Worm (Caenorhabditis elegans) whole organism, L4 larva: ENCODE measurements around the gene ctsa-3.1.

Experiments used
- F44E2.7 ChIP-seq: fragments of 200-800 bp; sonication (Bioruptor generic); IDR thresholded peaks from 2 replicates; pipeline ENCODE4 v2.1.2; 2022; ENCODE audit warnings: missing genetic modification characterization, missing compliant biosample characterization
- ZK337.2 ChIP-seq: fragments of 200-800 bp; sonication (Bioruptor generic); IDR thresholded peaks from 2 replicates; pipeline ENCODE4 v1.3.6; 2022; ENCODE audit warnings: missing genetic modification reagents, missing genetic modification characterization, missing compliant biosample characterization
- aha-1 ChIP-seq: fragments of 150-350 bp; peaks from one replicate; lab custom pipeline; 2014; ENCODE audit warnings: missing biosample characterization, missing genetic modification characterization
- ceh-82 ChIP-seq: sonication (generic microtip); optimal IDR thresholded peaks from 2 replicates; lab custom pipeline; 2017; ENCODE audit warnings: missing biosample characterization, missing genetic modification characterization
- cey-2 ChIP-seq: sonication (generic microtip); optimal IDR thresholded peaks from 3 replicates; lab custom pipeline; 2017; ENCODE audit warnings: missing genetic modification characterization, mild to moderate bottlenecking, missing compliant biosample characterization, antibody characterized with exemption, borderline replicate concordance; ENCODE audit not compliant: insufficient read depth
- daf-12 ChIP-seq: fragments of 150-350 bp; optimal IDR thresholded peaks from 2 replicates; lab custom pipeline; 2014; ENCODE audit warnings: missing biosample characterization, missing genetic modification reagents, missing genetic modification characterization
- daf-16 ChIP-seq, 3 experiments: sonication (generic microtip); optimal IDR thresholded peaks; 2 replicates each; lab custom pipeline; 2016 to 2017; ENCODE audit warnings: missing genetic modification characterization in 3 of 3, missing genetic modification reagents in 3 of 3, mild to moderate bottlenecking in 2 of 3, missing compliant biosample characterization in 2 of 3, missing biosample characterization in 1 of 3, moderate library complexity in 1 of 3
- dmd-6 ChIP-seq: fragments of 200-800 bp; sonication (Bioruptor generic); IDR thresholded peaks from 2 replicates; pipeline ENCODE4 v1.3.6; 2022; ENCODE audit warnings: missing genetic modification reagents, missing genetic modification characterization, missing compliant biosample characterization
- dmd-9 ChIP-seq: fragments of 200-800 bp; sonication (Bioruptor generic); IDR thresholded peaks from 2 replicates; pipeline ENCODE4 v1.3.6; 2022; ENCODE audit warnings: missing genetic modification reagents, missing genetic modification characterization, missing compliant biosample characterization
- dve-1 ChIP-seq: sonication (generic microtip); optimal IDR thresholded peaks from 2 replicates; lab custom pipeline; 2017; ENCODE audit warnings: antibody characterized with exemption, mild to moderate bottlenecking, missing genetic modification characterization, missing compliant biosample characterization; ENCODE audit not compliant: insufficient read depth
- egl-43 ChIP-seq: fragments of 200-800 bp; sonication (Bioruptor generic); IDR thresholded peaks from 2 replicates; pipeline ENCODE4 v1.3.6; 2022; ENCODE audit warnings: missing genetic modification reagents, missing genetic modification characterization, missing compliant biosample characterization
- gei-8 ChIP-seq: fragments of 200-800 bp; sonication (Bioruptor generic); optimal IDR thresholded peaks from 2 replicates; lab custom pipeline; 2018; ENCODE audit warnings: mild to moderate bottlenecking, missing genetic modification characterization, missing compliant biosample characterization
- hlh-11 ChIP-seq: fragments of 200-800 bp; sonication (Bioruptor generic); optimal IDR thresholded peaks from 2 replicates; lab custom pipeline; 2018; ENCODE audit warnings: mild to moderate bottlenecking, missing genetic modification characterization, missing compliant biosample characterization
- hlh-30 ChIP-seq: sonication (generic microtip); optimal IDR thresholded peaks from 2 replicates; lab custom pipeline; 2017; ENCODE audit warnings: antibody characterized with exemption, mild to moderate bottlenecking, missing genetic modification characterization, missing compliant biosample characterization; ENCODE audit not compliant: insufficient read depth
- jun-1 ChIP-seq: fragments of 150-350 bp; optimal IDR thresholded peaks from 2 replicates; lab custom pipeline; 2014; ENCODE audit warnings: missing biosample characterization, missing genetic modification reagents, missing genetic modification characterization
- lin-13 ChIP-seq: fragments of 150-350 bp; optimal IDR thresholded peaks from 2 replicates; lab custom pipeline; 2014; ENCODE audit warnings: missing biosample characterization, missing genetic modification reagents, missing genetic modification characterization
- lin-29 ChIP-seq: fragments of 200-800 bp; sonication (Bioruptor generic); IDR thresholded peaks from 2 replicates; pipeline ENCODE4 v1.3.6; 2022; ENCODE audit warnings: missing genetic modification reagents, missing genetic modification characterization, missing compliant biosample characterization
- lin-39 ChIP-seq: fragments of 150-350 bp; optimal IDR thresholded peaks from 2 replicates; lab custom pipeline; 2014; ENCODE audit warnings: missing biosample characterization, missing genetic modification reagents, missing genetic modification characterization
- lsy-2 ChIP-seq, 2 experiments: fragments of 150-350 bp in 1 of 2; sonication (generic microtip) in 1 of 2; optimal IDR thresholded peaks; 2 replicates each; lab custom pipeline; 2014 to 2017; ENCODE audit warnings: missing biosample characterization in 2 of 2, missing genetic modification characterization in 2 of 2
- mdl-1 ChIP-seq, 2 experiments: fragments of 150-350 bp in 1 of 2; sonication (generic microtip) in 1 of 2; optimal IDR thresholded peaks; 2 replicates each; lab custom pipeline; 2014 to 2017; ENCODE audit warnings: missing biosample characterization in 2 of 2, missing genetic modification characterization in 2 of 2
- mxl-3 ChIP-seq: fragments of 200-800 bp; sonication (Bioruptor generic); optimal IDR thresholded peaks from 2 replicates; lab custom pipeline; 2018; ENCODE audit warnings: mild to moderate bottlenecking, missing genetic modification characterization, missing compliant biosample characterization
- nhr-111 ChIP-seq: fragments of 200-800 bp; sonication (Bioruptor generic); optimal IDR thresholded peaks from 2 replicates; lab custom pipeline; 2018; ENCODE audit warnings: mild to moderate bottlenecking, missing genetic modification characterization, missing compliant biosample characterization
- nhr-28 ChIP-seq: fragments of 150-350 bp; optimal IDR thresholded peaks from 2 replicates; lab custom pipeline; 2014; ENCODE audit warnings: missing biosample characterization, missing genetic modification characterization
- nhr-42 ChIP-seq: fragments of 200-800 bp; sonication (Bioruptor generic); IDR thresholded peaks from 2 replicates; pipeline ENCODE4 v1.3.6; 2022; ENCODE audit warnings: missing genetic modification characterization, missing compliant biosample characterization
- nhr-48 ChIP-seq: sonication (generic microtip); optimal IDR thresholded peaks from 2 replicates; lab custom pipeline; 2016; ENCODE audit warnings: mild to moderate bottlenecking, missing genetic modification characterization, missing compliant biosample characterization
- nhr-77 ChIP-seq: fragments of 150-350 bp; optimal IDR thresholded peaks from 2 replicates; lab custom pipeline; 2014; ENCODE audit warnings: missing biosample characterization, missing genetic modification characterization
- pha-4 ChIP-seq, 2 experiments: fragments of 150-350 bp in 1 of 2; fragments of 200-800 bp in 1 of 2; sonication (Bioruptor generic) in 1 of 2; IDR thresholded peaks in 1 of 2; optimal IDR thresholded peaks in 1 of 2; 2 replicates each; pipeline versions ENCODE4 v1.3.6 to Lab custom; 2014 to 2022; ENCODE audit warnings: missing genetic modification characterization in 2 of 2, missing genetic modification reagents in 2 of 2, missing biosample characterization in 1 of 2, missing compliant biosample characterization in 1 of 2
- pqm-1 ChIP-seq: sonication (generic microtip); optimal IDR thresholded peaks from 2 replicates; lab custom pipeline; 2017; ENCODE audit warnings: missing biosample characterization, missing genetic modification characterization
- sdz-12 ChIP-seq: fragments of 200-800 bp; sonication (Bioruptor generic); optimal IDR thresholded peaks from 2 replicates; lab custom pipeline; 2018; ENCODE audit warnings: mild to moderate bottlenecking, missing genetic modification characterization, missing compliant biosample characterization
- set-16 ChIP-seq: fragments of 200-800 bp; sonication (Bioruptor generic); IDR thresholded peaks from 2 replicates; pipeline ENCODE4 v1.3.6; 2022; ENCODE audit warnings: missing genetic modification reagents, missing genetic modification characterization, missing compliant biosample characterization
- tra-1 ChIP-seq: fragments of 200-800 bp; sonication (Bioruptor generic); IDR thresholded peaks from 2 replicates; pipeline ENCODE4 v1.3.6; 2022; ENCODE audit warnings: missing genetic modification reagents, missing genetic modification characterization, missing compliant biosample characterization
- unc-130 ChIP-seq: sonication (generic microtip); optimal IDR thresholded peaks from 2 replicates; lab custom pipeline; 2016; ENCODE audit warnings: missing genetic modification reagents, missing genetic modification characterization, missing compliant biosample characterization
- unc-39 ChIP-seq: sonication (generic microtip); optimal IDR thresholded peaks from 2 replicates; lab custom pipeline; 2017; ENCODE audit warnings: missing biosample characterization, missing genetic modification characterization
- unc-62 ChIP-seq, 3 experiments: fragments of 150-350 bp in 1 of 3; sonication (generic microtip); optimal IDR thresholded peaks in 2 of 3; peaks in 1 of 3; 1 replicate in 1 of 3; 2 replicates in 2 of 3; lab custom pipeline; 2014 to 2017; ENCODE audit warnings: missing biosample characterization in 3 of 3, missing genetic modification characterization in 3 of 3, missing genetic modification reagents in 3 of 3, missing genotype in 1 of 3
- zfp-2 ChIP-seq: sonication (generic microtip); optimal IDR thresholded peaks from 2 replicates; lab custom pipeline; 2016; ENCODE audit warnings: mild to moderate bottlenecking, missing genetic modification characterization, missing compliant biosample characterization

ctsa-3.1 gene

DNA sequence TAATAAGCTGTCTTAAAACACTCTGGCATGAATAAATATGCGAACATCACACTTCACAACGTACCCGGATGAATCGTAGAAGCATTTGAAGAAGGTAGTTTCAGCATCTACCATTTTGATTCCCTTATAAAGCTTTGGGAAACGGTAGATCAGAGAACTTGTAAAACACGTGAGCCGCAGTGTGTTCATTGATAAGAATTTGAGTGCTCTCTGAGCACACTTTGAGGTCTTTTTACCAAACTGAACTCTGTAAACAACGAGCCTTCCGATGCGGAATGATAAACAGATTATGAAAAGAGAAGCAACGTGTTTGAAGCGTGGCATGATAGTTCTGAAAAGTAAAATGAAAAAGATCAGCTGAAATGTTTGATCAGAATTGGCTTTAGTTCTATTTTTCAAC is 5.6 kb downstream of the ctsa-3.1 start, which contains the start of gene aqp-1:
Gene aqp-1, minus strand, starts transcription at position 102 of the 400 bp plus-strand sequence.
- TF ChIP-seq cey-2 (no peak), set-16 (GFP tag; lab: Robert Waterston, UW) (no peak), unc-130 (GFP tag; lab: Kevin White, UChicago) (no peak), mxl-3 (GFP tag; lab: Kevin White, UChicago) (peak; percentile 52), nhr-42 (GFP tag; lab: Robert Waterston, UW) (0 out of 2 replicates have a peak, but pooled peaks have one; percentile 19), dve-1 (peak; percentile 74), pqm-1 (tag; lab: Kevin White, UChicago) (peak; percentile 47), jun-1 (tag; lab: Kevin White, UChicago) (no peak), hlh-11 (tag; lab: Kevin White, UChicago) (peak; percentile 81), daf-16 (GFP tag; optimal IDR thresholded peaks at IDR 0.05; lab: Kevin White, UChicago) (peak in 1 of 2 experiments; percentile 67), daf-16 (tag; optimal IDR thresholded peaks at IDR 0.05; lab: Kevin White, UChicago) (peak; percentile 99), tra-1 (GFP tag; lab: Robert Waterston, UW) (peak; percentile 52; the same call in 1 of the 2 replicates), daf-12 (tag; lab: Kevin White, UChicago) (no peak), F44E2.7 (GFP tag; lab: Robert Waterston, UW) (no peak), lin-39 (no peak), dmd-9 (GFP tag; lab: Robert Waterston, UW) (no peak), unc-39 (no peak), lin-13 (GFP tag; lab: Kevin White, UChicago) (no peak), pha-4 (GFP tag; IDR thresholded peaks at IDR 0.05; lab: Robert Waterston, UW) (no peak), pha-4 (tag; optimal IDR thresholded peaks at IDR 0.05; lab: Kevin White, UChicago) (peak; percentile 6), nhr-77 (tag; lab: Kevin White, UChicago) (peak; percentile 45), nhr-48 (tag; lab: Kevin White, UChicago) (peak; percentile 80), lsy-2 (tag; optimal IDR thresholded peaks at IDR 0.05; lab: Kevin White, UChicago) (peak; percentile 19), sdz-12 (GFP tag; lab: Kevin White, UChicago) (no peak), mdl-1 (tag; optimal IDR thresholded peaks at IDR 0.05; lab: Kevin White, UChicago) (peak in 1 of 2 experiments; percentile 34), dmd-6 (GFP tag; lab: Robert Waterston, UW) (peak; percentile 91), gei-8 (no peak), hlh-30 (tag; lab: Kevin White, UChicago) (no peak), ceh-82 (tag; lab: Kevin White, UChicago) (no peak), zfp-2 (tag; lab: Kevin White, UChicago) (no peak), nhr-28 (tag; lab: Kevin White, UChicago) (peak; percentile 57)

DNA sequence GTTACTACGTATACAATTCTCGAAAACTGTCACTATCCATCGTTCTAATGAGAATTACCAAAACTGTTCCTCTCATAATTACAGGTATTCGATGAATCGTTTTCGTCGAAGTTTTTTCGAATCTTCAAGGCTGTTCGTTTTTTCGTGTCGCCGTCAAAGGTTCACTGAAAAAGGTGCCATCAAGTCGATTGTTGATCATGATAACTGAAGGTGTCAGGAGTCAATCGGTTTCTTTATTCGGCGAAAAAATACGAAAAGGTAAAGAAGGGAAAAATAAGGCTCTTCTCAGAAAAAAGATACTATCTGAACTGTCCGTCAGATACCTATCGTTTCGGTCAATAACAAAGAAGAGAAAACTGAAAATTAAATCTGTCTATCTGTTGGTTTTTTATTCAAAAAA is 6.1 kb downstream of the ctsa-3.1 start:
- TF ChIP-seq unc-62 (GFP tag; optimal IDR thresholded peaks at IDR 0.05 in 1 of 2; lab: Kevin White, UChicago) (peak in 1 of 2 experiments; percentile 63), unc-62 (tag; optimal IDR thresholded peaks at IDR 0.05; lab: Kevin White, UChicago) (no peak), ZK337.2 (no peak), egl-43 (GFP tag; lab: Robert Waterston, UW) (no peak)

DNA sequence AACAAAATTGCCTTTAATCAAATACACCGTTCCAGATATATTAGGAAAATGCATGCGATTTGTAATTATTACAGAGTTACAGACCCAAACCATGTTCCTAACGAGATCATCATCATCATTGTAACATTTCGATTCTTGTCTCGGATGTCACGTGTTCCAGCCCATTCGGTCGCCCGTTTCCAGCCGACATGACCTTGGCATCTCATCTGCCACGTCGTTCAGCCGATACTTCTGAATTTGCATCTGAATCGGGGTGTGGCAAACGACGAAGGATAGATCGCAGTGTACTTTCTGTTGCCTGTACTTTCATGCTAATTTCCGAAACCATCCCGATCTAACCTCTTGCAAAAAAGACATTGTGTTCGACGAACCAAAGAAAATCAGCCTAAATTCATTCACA is 7.1 kb downstream of the ctsa-3.1 start:
- no peak for TF ChIP-seq nhr-111 (GFP tag; lab: Kevin White, UChicago)
- peak; percentile 94 for TF ChIP-seq aha-1
- peak in 1 of 2 experiments; percentile 68 for TF ChIP-seq unc-62 (GFP tag; optimal IDR thresholded peaks at IDR 0.05 in 1 of 2; lab: Kevin White, UChicago)
- no peak for TF ChIP-seq unc-62 (tag; optimal IDR thresholded peaks at IDR 0.05; lab: Kevin White, UChicago)
- TF ChIP-seq unc-39, result no peak
- TF ChIP-seq lin-29 (GFP tag; lab: Robert Waterston, UW), result no peak
